Worm (Caenorhabditis elegans) whole organism, young adult: ENCODE results near the gene idpb-1.

Experiments used
- B0035.1 ChIP-seq: sonication (generic microtip); optimal IDR thresholded peaks from 2 replicates; lab custom pipeline; 2016; ENCODE audit warnings: missing genetic modification characterization, mild to moderate bottlenecking, missing compliant biosample characterization, missing genotype, missing genetic modification reagents
- C17E4.6 ChIP-seq: fragments of 200-800 bp; sonication (Bioruptor generic); IDR thresholded peaks from 2 replicates; pipeline ENCODE4 v1.3.6; 2022; ENCODE audit warnings: missing genetic modification reagents, missing genetic modification characterization, missing compliant biosample characterization
- F10E7.11 ChIP-seq: sonication (generic microtip); optimal IDR thresholded peaks from 2 replicates; lab custom pipeline; 2017; ENCODE audit warnings: mild to moderate bottlenecking, missing genetic modification characterization, moderate library complexity, missing compliant biosample characterization
- F33H1.4 ChIP-seq: fragments of 200-800 bp; sonication (Bioruptor generic); IDR thresholded peaks from 2 replicates; pipeline ENCODE4 v1.3.6; 2022; ENCODE audit warnings: missing genetic modification reagents, missing genetic modification characterization, missing compliant biosample characterization
- F57A8.1 ChIP-seq: fragments of 200-800 bp; sonication (Bioruptor generic); optimal IDR thresholded peaks from 2 replicates; lab custom pipeline; 2018; ENCODE audit warnings: mild to moderate bottlenecking, missing genetic modification characterization, moderate library complexity, missing compliant biosample characterization
- aptf-2 ChIP-seq: fragments of 200-800 bp; sonication (Bioruptor generic); conservative IDR thresholded peaks from 2 replicates; pipeline ENCODE4 v1.3.6; 2022; ENCODE audit warnings: missing genetic modification reagents, missing genetic modification characterization, missing compliant biosample characterization
- athp-1 ChIP-seq: sonication (generic microtip); optimal IDR thresholded peaks from 2 replicates; lab custom pipeline; 2017; ENCODE audit warnings: mild to moderate bottlenecking, missing genetic modification characterization, missing compliant biosample characterization
- attf-5 ChIP-seq: fragments of 200-800 bp; sonication (Bioruptor generic); optimal IDR thresholded peaks from 2 replicates; lab custom pipeline; 2018; ENCODE audit warnings: mild to moderate bottlenecking, missing genetic modification characterization, missing compliant biosample characterization
- attf-6 ChIP-seq: fragments of 200-800 bp; sonication (Bioruptor generic); IDR thresholded peaks from 2 replicates; pipeline ENCODE4 v1.3.6; 2022; ENCODE audit warnings: missing genetic modification reagents, missing genetic modification characterization, missing compliant biosample characterization
- cebp-1 ChIP-seq, 2 experiments: fragments of 200-800 bp in 1 of 2; sonication (Bioruptor generic) in 1 of 2; sonication (generic microtip) in 1 of 2; IDR thresholded peaks in 1 of 2; optimal IDR thresholded peaks in 1 of 2; 2 replicates each; pipeline versions ENCODE4 v1.3.6 to Lab custom; 2017 to 2022; ENCODE audit warnings: missing compliant biosample characterization in 2 of 2, missing genetic modification characterization in 2 of 2, mild to moderate bottlenecking in 1 of 2, missing genetic modification reagents in 1 of 2, moderate library complexity in 1 of 2
- ceh-27 ChIP-seq: fragments of 200-800 bp; sonication (Bioruptor generic); optimal IDR thresholded peaks from 2 replicates; lab custom pipeline; 2018; ENCODE audit warnings: mild to moderate bottlenecking, missing genetic modification characterization, moderate library complexity, missing compliant biosample characterization
- die-1 ChIP-seq: sonication (generic microtip); optimal IDR thresholded peaks from 2 replicates; lab custom pipeline; 2016; ENCODE audit warnings: missing genotype, mild to moderate bottlenecking, missing genetic modification characterization, missing compliant biosample characterization
- dox-1 ChIP-seq: fragments of 200-800 bp; sonication (Bioruptor generic); IDR thresholded peaks from 2 replicates; pipeline ENCODE4 v1.3.6; 2022; ENCODE audit warnings: missing genetic modification reagents, missing genetic modification characterization, missing compliant biosample characterization
- dpff-1 ChIP-seq: sonication (generic microtip); optimal IDR thresholded peaks from 2 replicates; lab custom pipeline; 2017; ENCODE audit warnings: mild to moderate bottlenecking, missing genetic modification characterization, missing compliant biosample characterization
- egl-44 ChIP-seq: fragments of 200-800 bp; sonication (Bioruptor generic); IDR thresholded peaks from 2 replicates; pipeline ENCODE4 v1.3.6; 2022; ENCODE audit warnings: missing genetic modification reagents, missing genetic modification characterization, missing compliant biosample characterization
- hlh-12 ChIP-seq: sonication (generic microtip); optimal IDR thresholded peaks from 2 replicates; lab custom pipeline; 2016; ENCODE audit warnings: missing genetic modification characterization, missing compliant biosample characterization
- hlh-26 ChIP-seq: fragments of 200-800 bp; sonication (Bioruptor generic); conservative IDR thresholded peaks from 2 replicates; pipeline ENCODE4 v1.3.6; 2022; ENCODE audit warnings: missing genetic modification reagents, missing genetic modification characterization, missing compliant biosample characterization
- hsf-1 ChIP-seq: fragments of 200-800 bp; sonication (Bioruptor generic); IDR thresholded peaks from 2 replicates; pipeline ENCODE4 v1.3.6; 2022; ENCODE audit warnings: missing genetic modification reagents, missing genetic modification characterization, missing compliant biosample characterization
- lag-1 ChIP-seq: fragments of 200-800 bp; sonication (Bioruptor generic); IDR thresholded peaks from 2 replicates; pipeline ENCODE4 v1.3.6; 2022; ENCODE audit warnings: missing genetic modification reagents, missing genetic modification characterization, missing compliant biosample characterization
- lin-54 ChIP-seq: fragments of 200-800 bp; sonication (Bioruptor generic); optimal IDR thresholded peaks from 2 replicates; lab custom pipeline; 2018; ENCODE audit warnings: mild to moderate bottlenecking, missing genetic modification characterization, missing compliant biosample characterization
- madf-10 ChIP-seq: sonication (generic microtip); optimal IDR thresholded peaks from 2 replicates; lab custom pipeline; 2016; ENCODE audit warnings: mild to moderate bottlenecking, missing genetic modification characterization, missing compliant biosample characterization
- madf-3 ChIP-seq: fragments of 200-800 bp; sonication (Bioruptor generic); IDR thresholded peaks from 2 replicates; pipeline ENCODE4 v1.3.6; 2022; ENCODE audit warnings: missing genetic modification reagents, missing genetic modification characterization, missing compliant biosample characterization
- madf-8 ChIP-seq: fragments of 200-800 bp; sonication (Bioruptor generic); conservative IDR thresholded peaks from 2 replicates; pipeline ENCODE4 v1.3.6; 2022; ENCODE audit warnings: missing genetic modification reagents, missing genetic modification characterization, missing compliant biosample characterization
- nhr-80 ChIP-seq: sonication (generic microtip); optimal IDR thresholded peaks from 2 replicates; lab custom pipeline; 2016; ENCODE audit warnings: missing genetic modification characterization, missing compliant biosample characterization
- repo-1 ChIP-seq: sonication (generic microtip); optimal IDR thresholded peaks from 2 replicates; lab custom pipeline; 2017; ENCODE audit warnings: mild to moderate bottlenecking, missing genetic modification characterization, missing compliant biosample characterization
- snpc-1.3 ChIP-seq: sonication (generic microtip); optimal IDR thresholded peaks from 2 replicates; lab custom pipeline; 2017; ENCODE audit warnings: missing genetic modification characterization, mild to moderate bottlenecking, missing compliant biosample characterization, antibody characterized with exemption, moderate library complexity, missing genotype, missing genetic modification reagents; ENCODE audit not compliant: insufficient read depth
- somi-1 ChIP-seq: fragments of 200-800 bp; sonication (Bioruptor generic); optimal IDR thresholded peaks from 2 replicates; lab custom pipeline; 2018; ENCODE audit warnings: mild to moderate bottlenecking, missing genetic modification characterization, missing compliant biosample characterization
- tbp1 ChIP-seq: fragments of 200-800 bp; sonication (Bioruptor generic); optimal IDR thresholded peaks from 2 replicates; lab custom pipeline; 2018; ENCODE audit warnings: mild to moderate bottlenecking, missing genetic modification characterization, missing compliant biosample characterization
- xnd-1 ChIP-seq: sonication (generic microtip); optimal IDR thresholded peaks from 2 replicates; lab custom pipeline; 2016; ENCODE audit warnings: missing genotype, missing genetic modification reagents, missing genetic modification characterization, missing compliant biosample characterization
- zim-3 ChIP-seq: sonication (generic microtip); optimal IDR thresholded peaks from 2 replicates; lab custom pipeline; 2017; ENCODE audit warnings: mild to moderate bottlenecking, missing genetic modification characterization, moderate library complexity, missing compliant biosample characterization
- ztf-22 ChIP-seq: fragments of 200-800 bp; sonication (Bioruptor generic); optimal IDR thresholded peaks from 2 replicates; lab custom pipeline; 2018; ENCODE audit warnings: mild to moderate bottlenecking, missing genetic modification characterization, moderate library complexity, missing compliant biosample characterization
- ztf-28 ChIP-seq: fragments of 200-800 bp; sonication (Bioruptor generic); IDR thresholded peaks from 2 replicates; pipeline ENCODE4 v1.3.6; 2022; ENCODE audit warnings: missing genetic modification reagents, missing genetic modification characterization, missing compliant biosample characterization

Gene idpb-1

DNA sequence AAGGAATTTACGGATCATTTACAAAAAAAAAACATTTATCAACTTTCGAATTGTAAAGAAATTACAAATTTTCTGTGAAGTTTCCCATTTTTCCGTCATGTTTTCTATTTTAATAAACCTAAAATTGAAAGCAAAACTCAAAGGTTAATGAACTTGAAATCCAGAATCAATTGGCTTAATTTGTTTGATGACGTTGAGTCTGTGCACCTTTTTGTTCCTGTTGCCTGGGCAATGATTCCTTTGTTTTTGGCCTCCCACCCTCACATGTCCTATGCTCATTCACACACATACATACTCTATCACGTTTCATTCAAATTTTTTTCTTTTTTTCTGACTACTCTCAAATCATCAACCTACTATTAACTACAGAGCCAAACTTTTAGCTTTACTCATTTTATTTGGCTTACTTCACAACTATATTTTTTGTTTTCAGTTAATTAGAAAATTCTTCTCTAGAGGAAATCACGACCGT lies 34.5 kb downstream of the idpb-1 start, which contains the start of gene F58A6.2:
TSS of gene F58A6.2 (plus strand) at position 422 of the 472 bp plus-strand sequence.
- TF ChIP-seq dox-1 (GFP tag; lab: Robert Waterston, UW), result no peak
- no peak for TF ChIP-seq madf-3
- TF ChIP-seq athp-1 (tag; lab: Kevin White, UChicago), result no peak
- no peak for TF ChIP-seq cebp-1 (GFP tag; IDR thresholded peaks at IDR 0.05; lab: Robert Waterston, UW)
- no peak for TF ChIP-seq cebp-1 (tag; optimal IDR thresholded peaks at IDR 0.05; lab: Kevin White, UChicago)
- no peak for TF ChIP-seq hsf-1 (GFP tag; lab: Robert Waterston, UW)
- TF ChIP-seq hlh-26 (GFP tag; lab: Robert Waterston, UW), result no peak
- no peak for TF ChIP-seq snpc-1.3 (tag; lab: Kevin White, UChicago)
- TF ChIP-seq F33H1.4, result no peak
- no peak for TF ChIP-seq F57A8.1 (GFP tag; lab: Kevin White, UChicago)
- no peak for TF ChIP-seq F10E7.11 (tag; lab: Kevin White, UChicago)

DNA sequence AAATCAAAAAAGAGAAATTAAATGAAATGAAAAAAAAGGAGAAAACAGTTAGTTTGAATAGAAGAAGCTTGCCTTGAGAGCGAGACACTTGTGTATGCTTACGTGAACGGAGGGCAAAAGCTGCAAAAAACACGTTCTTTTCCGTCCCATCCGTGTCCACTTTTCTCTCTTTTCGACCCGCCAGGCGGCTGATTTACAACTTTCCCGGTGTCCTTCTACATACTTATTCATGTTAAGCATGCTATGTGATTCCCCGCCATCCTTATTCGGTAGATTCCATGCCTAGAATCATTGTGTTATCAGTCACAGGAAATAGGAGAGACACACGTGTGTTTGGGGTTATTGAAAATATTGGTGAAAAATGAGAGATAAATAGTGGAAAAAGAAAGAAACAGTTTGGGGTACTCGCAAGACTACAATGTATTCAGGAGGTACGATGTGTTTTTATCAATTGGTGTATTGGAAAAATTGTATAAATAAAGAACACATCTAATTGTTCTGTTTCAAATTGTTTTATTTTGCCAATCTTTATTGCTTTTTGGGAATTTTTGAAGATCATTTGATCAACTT lies 40.2 kb downstream of the idpb-1 start, which contains the start of gene nas-29:
TSS of gene nas-29 (minus strand) at position 92 of the 570 bp plus-strand sequence.
- TF ChIP-seq B0035.1 (tag; lab: Kevin White, UChicago) (no peak), dox-1 (GFP tag; lab: Robert Waterston, UW) (0 out of 2 replicates have a peak, but pooled peaks have one; percentile 29), nhr-80 (tag; lab: Kevin White, UChicago) (peak; percentile 79)

DNA sequence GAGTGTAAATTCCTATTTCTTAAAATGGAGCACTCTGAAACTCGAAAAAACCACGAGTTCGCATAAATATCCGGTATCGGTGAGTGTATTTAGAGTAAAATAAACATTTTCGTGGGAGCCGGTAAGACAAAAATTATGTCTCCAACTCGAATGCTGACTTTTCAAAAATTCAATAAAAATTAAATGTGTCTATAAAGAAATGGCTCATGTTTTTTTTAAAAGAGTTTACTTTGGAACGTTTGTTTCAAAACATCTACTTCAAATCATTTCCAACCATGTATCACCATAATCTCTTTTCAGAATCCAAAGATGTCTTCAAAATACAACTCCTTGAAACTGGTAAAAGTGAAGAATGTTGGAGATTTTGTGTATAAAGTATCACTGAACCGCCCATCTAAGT lies 40.8 kb downstream of the idpb-1 start, which contains the start of gene F58A6.1:
TSS of gene F58A6.1 (plus strand) at position 301 of the 400 bp plus-strand sequence.
- TF ChIP-seq ceh-27 (GFP tag; lab: Kevin White, UChicago) (no peak), dpff-1 (tag; lab: Kevin White, UChicago) (no peak), madf-8 (GFP tag; lab: Robert Waterston, UW) (no peak), ztf-28 (GFP tag; lab: Robert Waterston, UW) (no peak), somi-1 (GFP tag; lab: Kevin White, UChicago) (no peak)

DNA sequence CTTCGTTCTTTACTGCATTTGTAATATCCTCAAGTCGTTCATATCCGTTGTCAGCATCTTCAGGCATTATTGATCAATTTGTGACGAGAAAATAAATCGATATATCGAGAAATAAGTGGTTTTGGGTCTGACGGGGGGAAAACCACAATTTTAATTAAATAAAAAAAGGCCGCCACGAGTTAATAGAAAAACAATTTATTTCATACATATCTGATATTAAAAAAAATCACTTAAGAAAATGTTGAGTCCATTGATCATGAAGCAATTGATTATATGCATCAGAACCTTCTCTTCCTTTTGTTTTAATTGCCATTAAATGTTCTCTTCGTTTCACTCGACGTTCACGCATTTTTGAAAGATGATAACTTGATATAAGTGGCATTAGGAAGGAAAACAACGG lies 46.6 kb downstream of the idpb-1 start, which contains the start of gene F58A6.5:
TSS of gene F58A6.5 (minus strand) at position 101 of the 400 bp plus-strand sequence.
- TF ChIP-seq hlh-12 (tag; lab: Kevin White, UChicago) (no peak), aptf-2 (GFP tag; lab: Robert Waterston, UW) (no peak), zim-3 (no peak), egl-44 (no peak), die-1 (tag; lab: Kevin White, UChicago) (no peak), madf-10 (tag; lab: Kevin White, UChicago) (no peak)

DNA sequence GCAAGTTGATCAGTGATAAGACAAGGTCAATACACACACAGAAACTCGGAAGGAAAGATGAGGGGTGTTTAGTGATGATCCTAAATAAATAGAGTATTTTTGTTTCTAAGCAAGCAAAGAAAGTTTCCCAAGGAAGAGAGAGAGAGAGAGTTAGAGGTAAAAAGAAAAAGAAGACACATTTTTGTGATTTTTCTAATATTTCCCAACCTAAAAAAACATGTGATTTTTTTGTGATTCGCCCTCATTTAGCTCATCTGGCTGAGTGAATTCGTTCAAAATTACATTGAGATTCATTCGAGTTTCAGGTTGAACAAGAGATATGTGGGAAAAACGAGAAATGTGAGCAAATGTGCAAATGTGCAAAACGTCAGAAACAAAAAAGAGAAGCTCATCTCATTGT lies 49.0 kb downstream of the idpb-1 start, which contains the start of gene srb-16:
TSS of gene srb-16 (minus strand) at position 101 of the 400 bp plus-strand sequence.
- TF ChIP-seq attf-6 (GFP tag; lab: Robert Waterston, UW) (no peak), ztf-22 (no peak), lin-54 (no peak), dox-1 (GFP tag; lab: Robert Waterston, UW) (no peak), C17E4.6 (GFP tag; lab: Robert Waterston, UW) (no peak), lag-1 (GFP tag; lab: Robert Waterston, UW) (no peak), repo-1 (tag; lab: Kevin White, UChicago) (no peak), hlh-26 (GFP tag; lab: Robert Waterston, UW) (no peak), xnd-1 (tag; lab: Kevin White, UChicago) (no peak), tbp1 (GFP tag; lab: Kevin White, UChicago) (no peak), zim-3 (no peak), madf-3 (no peak), attf-5 (GFP tag; lab: Kevin White, UChicago) (no peak)
